Worm (Caenorhabditis elegans) whole organism, L2 larva: ENCODE measurements around the gene txt-10.

ENCODE experiments used
- dmd-4 ChIP-seq: sonication (generic microtip); optimal IDR thresholded peaks from 2 replicates; lab custom pipeline; 2017; ENCODE audit warnings: missing biosample characterization, missing genetic modification characterization
- elt-3 ChIP-seq: sonication (generic microtip); optimal IDR thresholded peaks from 2 replicates; lab custom pipeline; 2017; ENCODE audit warnings: missing biosample characterization, missing genetic modification characterization
- lin-39 ChIP-seq: fragments of 150-350 bp; optimal IDR thresholded peaks from 2 replicates; lab custom pipeline; 2014; ENCODE audit warnings: missing biosample characterization, missing genetic modification reagents, missing genetic modification characterization
- nhr-11 ChIP-seq: fragments of 150-350 bp; optimal IDR thresholded peaks from 2 replicates; lab custom pipeline; 2014; ENCODE audit warnings: missing biosample characterization, missing genetic modification characterization
- nhr-23 ChIP-seq: fragments of 150-350 bp; optimal IDR thresholded peaks from 2 replicates; lab custom pipeline; 2014; ENCODE audit warnings: missing biosample characterization, missing genetic modification reagents, missing genetic modification characterization
- nhr-237 ChIP-seq: fragments of 150-350 bp; optimal IDR thresholded peaks from 2 replicates; lab custom pipeline; 2014; ENCODE audit warnings: missing biosample characterization, missing genetic modification characterization
- snpc-4 ChIP-seq: fragments of 150-350 bp; optimal IDR thresholded peaks from 2 replicates; lab custom pipeline; 2014; ENCODE audit warnings: missing biosample characterization, missing genetic modification characterization
- ztf-11 ChIP-seq: sonication (generic microtip); optimal IDR thresholded peaks from 2 replicates; lab custom pipeline; 2017; ENCODE audit warnings: missing biosample characterization, missing genetic modification characterization

- TF ChIP-seq nhr-23 (tag; lab: Kevin White, UChicago) (no peak), nhr-11 (tag; lab: Kevin White, UChicago) (no peak), ztf-11 (tag; lab: Kevin White, UChicago) (no peak), lin-39 (tag; lab: Kevin White, UChicago) (no peak), nhr-237 (no peak), dmd-4 (tag; lab: Kevin White, UChicago) (no peak), elt-3 (tag; lab: Kevin White, UChicago) (no peak), snpc-4 (tag; lab: Kevin White, UChicago) (no peak)
Observed at ce11 chrV:10548981-10549380, 16.4 kb upstream of the txt-10 start, which contains the start of gene srd-34.
